Fruit fly (Drosophila melanogaster) whole organism, adult: ENCODE results near the gene CG14693.

Experiments used
- CG5204 ChIP-seq: fragments of 200-800 bp; sonication (Bioruptor generic); optimal IDR thresholded peaks from 2 replicates; lab custom pipeline; 2016; ENCODE audit warnings: missing biosample characterization, missing genetic modification characterization
- Clk ChIP-seq: fragments of 200-800 bp; sonication (Bioruptor generic); optimal IDR thresholded peaks from 2 replicates; lab custom pipeline; 2017; ENCODE audit warnings: missing biosample characterization, missing genetic modification characterization
- bab1 ChIP-seq: fragments of 200-800 bp; sonication (Bioruptor generic); optimal IDR thresholded peaks from 3 replicates; lab custom pipeline; 2019; ENCODE audit warnings: missing biosample characterization, mild to moderate bottlenecking, missing genetic modification characterization, moderate library complexity

DNA sequence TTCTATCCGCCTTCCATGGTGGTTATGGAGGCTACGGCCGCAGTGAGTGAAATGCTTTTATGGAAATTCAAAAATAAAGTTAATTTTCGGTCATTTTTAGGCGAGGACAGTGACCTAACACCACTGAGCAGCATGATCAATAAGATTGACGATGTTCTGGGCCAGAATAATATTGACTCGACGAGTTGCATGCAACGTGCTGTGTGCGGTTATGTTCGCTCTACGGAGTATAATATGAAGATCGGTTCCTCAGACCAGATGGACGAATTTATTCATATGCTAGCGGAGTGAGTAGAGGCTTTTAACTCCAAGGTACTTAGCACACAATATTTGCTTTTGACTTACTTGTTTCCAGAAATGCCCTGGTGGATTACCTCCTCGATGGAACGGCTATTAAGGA lies 34.7 kb downstream of the CG14693 start:
- no peak for TF ChIP-seq Clk (GFP tag; lab: Kevin White, UChicago)
- TF ChIP-seq bab1 (GFP tag; lab: Kevin White, UChicago): no peak
- no peak for TF ChIP-seq CG5204 (GFP tag; lab: Kevin White, UChicago)
